Worm (Caenorhabditis elegans) whole organism, L4/young adult: ENCODE data around the gene T21D12.14.

ENCODE experiments used
- W03F9.2 ChIP-seq: fragments of 150-350 bp; optimal IDR thresholded peaks from 2 replicates; lab custom pipeline; 2014; ENCODE audit warnings: missing biosample characterization, missing genetic modification characterization
- dao-5 ChIP-seq: sonication (generic microtip); optimal IDR thresholded peaks from 2 replicates; lab custom pipeline; 2016; ENCODE audit warnings: missing genotype, missing genetic modification characterization, moderate library complexity, missing compliant biosample characterization
- him-1 ChIP-seq: sonication (generic microtip); optimal IDR thresholded peaks from 2 replicates; lab custom pipeline; 2016; ENCODE audit warnings: missing genotype, missing genetic modification reagents, missing genetic modification characterization, missing compliant biosample characterization

Gene T21D12.14

ce11 chrIV:282008-282407 is 5.9 kb downstream of the T21D12.14 start:
- no peak for TF ChIP-seq dao-5 (tag; lab: Kevin White, UChicago)
- TF ChIP-seq W03F9.2, result no peak

- TF ChIP-seq him-1, result no peak
- no peak for TF ChIP-seq W03F9.2
- no peak for TF ChIP-seq dao-5 (tag; lab: Kevin White, UChicago)
Measured at ce11 chrIV:278284-278683, 9.6 kb downstream of the T21D12.14 start.

- no peak for TF ChIP-seq W03F9.2
- TF ChIP-seq him-1, result no peak
- TF ChIP-seq dao-5 (tag; lab: Kevin White, UChicago), result no peak
Measured at ce11 chrIV:275146-275545, 12.8 kb downstream of the T21D12.14 start.

- TF ChIP-seq W03F9.2 (no peak), dao-5 (tag; lab: Kevin White, UChicago) (no peak), him-1 (no peak)
Measured at ce11 chrIV:274185-274584, 13.7 kb downstream of the T21D12.14 start, which contains the start of gene sma-10. sma-10 (plus strand) TSS chrIV:274420.

ce11 chrIV:273299-273698 is 14.6 kb downstream of the T21D12.14 start, which contains the start of gene srh-282:
srh-282 (minus strand) TSS chrIV:273399.
- no peak for TF ChIP-seq him-1
- no peak for TF ChIP-seq dao-5 (tag; lab: Kevin White, UChicago)
- no peak for TF ChIP-seq W03F9.2

ce11 chrIV:269107-269506 is 18.8 kb downstream of the T21D12.14 start, which contains the start of gene T21D12.11:
T21D12.11 (plus strand) TSS chrIV:269407.
- no peak for TF ChIP-seq W03F9.2
- TF ChIP-seq him-1, result no peak
- TF ChIP-seq dao-5 (tag; lab: Kevin White, UChicago), result no peak

- no peak for TF ChIP-seq dao-5 (tag; lab: Kevin White, UChicago)
- TF ChIP-seq him-1, result no peak
- no peak for TF ChIP-seq W03F9.2
Measured at ce11 chrIV:266148-266547, 21.8 kb downstream of the T21D12.14 start, which contains the start of gene T21D12.12. T21D12.12 (plus strand) TSS chrIV:266448.

ce11 chrIV:264182-264709 is 23.7 kb downstream of the T21D12.14 start, which contains the start of gene pat-6:
pat-6 (minus strand) TSS chrIV:264232.
- TF ChIP-seq dao-5 (tag; lab: Kevin White, UChicago) (no peak), him-1 (no peak), W03F9.2 (no peak)

- TF ChIP-seq him-1, result no peak
- no peak for TF ChIP-seq W03F9.2
- TF ChIP-seq dao-5 (tag; lab: Kevin White, UChicago), result no peak
Measured at ce11 chrIV:262460-262859, 25.5 kb downstream of the T21D12.14 start.

- TF ChIP-seq dao-5 (tag; lab: Kevin White, UChicago) (no peak), W03F9.2 (no peak), him-1 (no peak)
Measured at ce11 chrIV:261607-262006, 26.3 kb downstream of the T21D12.14 start, which contains the start of gene pqbp-1.1. pqbp-1.1 (minus strand) TSS chrIV:261683.

- TF ChIP-seq dao-5 (tag; lab: Kevin White, UChicago), result no peak
- TF ChIP-seq him-1, result no peak
- TF ChIP-seq W03F9.2, result no peak
Measured at ce11 chrIV:259142-259541, 28.8 kb downstream of the T21D12.14 start, which contains the start of gene dpy-9. dpy-9 (minus strand) TSS chrIV:259204.

- no peak for TF ChIP-seq him-1
- no peak for TF ChIP-seq W03F9.2
- TF ChIP-seq dao-5 (tag; lab: Kevin White, UChicago), result no peak
Measured at ce11 chrIV:258362-258761, 29.6 kb downstream of the T21D12.14 start.

ce11 chrIV:257095-257494 is 30.8 kb downstream of the T21D12.14 start, which contains the start of gene R02D3.8:
R02D3.8 (minus strand) TSS chrIV:257203.
- TF ChIP-seq W03F9.2 (no peak), dao-5 (tag; lab: Kevin White, UChicago) (no peak), him-1 (no peak)

ce11 chrIV:255379-255857 is 32.5 kb downstream of the T21D12.14 start, which contains the start of gene rcat-1:
rcat-1 (minus strand) TSS chrIV:255429.
- TF ChIP-seq him-1 (no peak), dao-5 (tag; lab: Kevin White, UChicago) (no peak), W03F9.2 (peak; percentile 56)

ce11 chrIV:252454-252853 is 35.5 kb downstream of the T21D12.14 start, which contains the start of gene grl-19:
grl-19 (minus strand) TSS chrIV:252554.
- no peak for TF ChIP-seq him-1
- no peak for TF ChIP-seq W03F9.2
- no peak for TF ChIP-seq dao-5 (tag; lab: Kevin White, UChicago)
